Worm (Caenorhabditis elegans) whole organism, young adult: ENCODE data around the gene tkr-2.

ENCODE experiments used
- F10E7.11 ChIP-seq: sonication (generic microtip); optimal IDR thresholded peaks from 2 replicates; lab custom pipeline; 2017; ENCODE audit warnings: mild to moderate bottlenecking, missing genetic modification characterization, moderate library complexity, missing compliant biosample characterization
- F22D6.2 ChIP-seq: sonication (generic microtip); optimal IDR thresholded peaks from 2 replicates; lab custom pipeline; 2016; ENCODE audit warnings: mild to moderate bottlenecking, missing genetic modification characterization, missing compliant biosample characterization
- K11D2.4 ChIP-seq: fragments of 200-800 bp; sonication (Bioruptor generic); IDR thresholded peaks from 2 replicates; pipeline ENCODE4 v1.3.6; 2022; ENCODE audit warnings: missing genetic modification reagents, missing genetic modification characterization, missing compliant biosample characterization
- K12H6.12 ChIP-seq: fragments of 200-800 bp; sonication (Bioruptor generic); optimal IDR thresholded peaks from 2 replicates; lab custom pipeline; 2018; ENCODE audit warnings: mild to moderate bottlenecking, missing genetic modification characterization, missing compliant biosample characterization
- T07F8.4 ChIP-seq: sonication (generic microtip); optimal IDR thresholded peaks from 2 replicates; lab custom pipeline; 2016; ENCODE audit warnings: mild to moderate bottlenecking, missing genetic modification characterization, moderate library complexity, missing compliant biosample characterization
- T26A5.8 ChIP-seq: sonication (generic microtip); optimal IDR thresholded peaks from 2 replicates; lab custom pipeline; 2016; ENCODE audit warnings: missing genetic modification characterization, missing compliant biosample characterization
- aptf-2 ChIP-seq: fragments of 200-800 bp; sonication (Bioruptor generic); conservative IDR thresholded peaks from 2 replicates; pipeline ENCODE4 v1.3.6; 2022; ENCODE audit warnings: missing genetic modification reagents, missing genetic modification characterization, missing compliant biosample characterization
- attf-5 ChIP-seq: fragments of 200-800 bp; sonication (Bioruptor generic); optimal IDR thresholded peaks from 2 replicates; lab custom pipeline; 2018; ENCODE audit warnings: mild to moderate bottlenecking, missing genetic modification characterization, missing compliant biosample characterization
- attf-6 ChIP-seq: fragments of 200-800 bp; sonication (Bioruptor generic); IDR thresholded peaks from 2 replicates; pipeline ENCODE4 v1.3.6; 2022; ENCODE audit warnings: missing genetic modification reagents, missing genetic modification characterization, missing compliant biosample characterization
- bed-1 ChIP-seq: fragments of 200-800 bp; sonication (Bioruptor generic); IDR thresholded peaks from 2 replicates; pipeline ENCODE4 v1.3.6; 2022; ENCODE audit warnings: missing genetic modification reagents, missing genetic modification characterization, missing compliant biosample characterization
- cebp-2 ChIP-seq: fragments of 200-800 bp; sonication (Bioruptor generic); IDR thresholded peaks from 2 replicates; pipeline ENCODE4 v1.3.6; 2022; ENCODE audit warnings: missing genetic modification characterization, missing compliant biosample characterization
- dpff-1 ChIP-seq: sonication (generic microtip); optimal IDR thresholded peaks from 2 replicates; lab custom pipeline; 2017; ENCODE audit warnings: mild to moderate bottlenecking, missing genetic modification characterization, missing compliant biosample characterization
- egl-44 ChIP-seq: fragments of 200-800 bp; sonication (Bioruptor generic); IDR thresholded peaks from 2 replicates; pipeline ENCODE4 v1.3.6; 2022; ENCODE audit warnings: missing genetic modification reagents, missing genetic modification characterization, missing compliant biosample characterization
- hmg-1.2 ChIP-seq: fragments of 200-800 bp; sonication (Bioruptor generic); IDR thresholded peaks from 2 replicates; pipeline ENCODE4 v1.3.6; 2022; ENCODE audit warnings: missing genetic modification reagents, missing genetic modification characterization, missing compliant biosample characterization
- lsl-1 ChIP-seq: fragments of 200-800 bp; sonication (Bioruptor generic); optimal IDR thresholded peaks from 2 replicates; lab custom pipeline; 2018; ENCODE audit warnings: mild to moderate bottlenecking, missing genetic modification characterization, moderate library complexity, missing compliant biosample characterization
- madf-10 ChIP-seq: sonication (generic microtip); optimal IDR thresholded peaks from 2 replicates; lab custom pipeline; 2016; ENCODE audit warnings: mild to moderate bottlenecking, missing genetic modification characterization, missing compliant biosample characterization
- nfyb-1 ChIP-seq: fragments of 200-800 bp; sonication (Bioruptor generic); IDR thresholded peaks from 2 replicates; pipeline ENCODE4 v1.3.6; 2022; ENCODE audit warnings: missing genetic modification reagents, missing genetic modification characterization, missing compliant biosample characterization
- nhr-179 ChIP-seq: sonication (generic microtip); optimal IDR thresholded peaks from 2 replicates; lab custom pipeline; 2016; ENCODE audit warnings: mild to moderate bottlenecking, missing genetic modification characterization, missing compliant biosample characterization
- nhr-27 ChIP-seq: fragments of 200-800 bp; sonication (Bioruptor generic); optimal IDR thresholded peaks from 2 replicates; lab custom pipeline; 2018; ENCODE audit warnings: mild to moderate bottlenecking, missing genetic modification characterization, moderate library complexity, missing compliant biosample characterization
- nhr-80 ChIP-seq: sonication (generic microtip); optimal IDR thresholded peaks from 2 replicates; lab custom pipeline; 2016; ENCODE audit warnings: missing genetic modification characterization, missing compliant biosample characterization
- sdz-38 ChIP-seq: sonication (generic microtip); optimal IDR thresholded peaks from 2 replicates; lab custom pipeline; 2016; ENCODE audit warnings: missing genotype, missing genetic modification characterization, missing compliant biosample characterization
- sea-2 ChIP-seq: fragments of 200-800 bp; sonication (Bioruptor generic); IDR thresholded peaks from 2 replicates; pipeline ENCODE4 v1.3.6; 2022; ENCODE audit warnings: missing genetic modification characterization, missing compliant biosample characterization
- tlf-1 ChIP-seq: fragments of 200-800 bp; sonication (Bioruptor generic); optimal IDR thresholded peaks from 2 replicates; lab custom pipeline; 2018; ENCODE audit warnings: mild to moderate bottlenecking, missing genetic modification characterization, missing compliant biosample characterization
- unc-130 ChIP-seq: sonication (generic microtip); optimal IDR thresholded peaks from 2 replicates; lab custom pipeline; 2016; ENCODE audit warnings: missing genetic modification reagents, missing genetic modification characterization, missing compliant biosample characterization
- unc-62 ChIP-seq: fragments of 150-350 bp; optimal IDR thresholded peaks from 2 replicates; lab custom pipeline; 2014; ENCODE audit warnings: missing biosample characterization, missing genetic modification reagents, missing genetic modification characterization
- ztf-3 ChIP-seq: fragments of 200-800 bp; sonication (Bioruptor generic); optimal IDR thresholded peaks from 2 replicates; lab custom pipeline; 2018; ENCODE audit warnings: mild to moderate bottlenecking, missing genetic modification characterization, missing compliant biosample characterization
- ztf-6 ChIP-seq: fragments of 200-800 bp; sonication (Bioruptor generic); IDR thresholded peaks from 2 replicates; pipeline ENCODE4 v1.3.6; 2022; ENCODE audit warnings: missing genetic modification reagents, missing genetic modification characterization, missing compliant biosample characterization

tkr-2 gene

ce11 chrIV:6225143-6225542, 23.3 kb downstream of the tkr-2 start, which contains the start of gene C49A9.2:
TSS of gene C49A9.2 (plus strand) at chrIV:6225443.
- peak; percentile 38 for TF ChIP-seq nhr-80 (tag; lab: Kevin White, UChicago)
- no peak for TF ChIP-seq T07F8.4 (tag; lab: Kevin White, UChicago)

- TF ChIP-seq madf-10 (no peak), nhr-80 (tag; lab: Kevin White, UChicago) (peak; percentile 19)
Measured at ce11 chrIV:6227974-6228373, 26.1 kb downstream of the tkr-2 start, which contains the start of gene C49A9.1. TSS of gene C49A9.1 (plus strand) at chrIV:6228190.

ce11 chrIV:6230560-6231073, 28.7 kb downstream of the tkr-2 start, which contains the start of gene F58F9.4:
TSS of gene F58F9.4 (plus strand) at chrIV:6231023.
- TF ChIP-seq nfyb-1 (no peak), nhr-80 (tag; lab: Kevin White, UChicago) (peak; percentile 37)

ce11 chrIV:6232769-6233290, 31.0 kb downstream of the tkr-2 start, which contains the start of gene F58F9.3:
TSS of gene F58F9.3 (plus strand) at chrIV:6233240.
- TF ChIP-seq nhr-80 (tag; lab: Kevin White, UChicago) (peak; percentile 37), aptf-2 (GFP tag; lab: Robert Waterston, UW) (no peak)
- TF ChIP-seq, all 124 proteins: peak for 1

- TF ChIP-seq F10E7.11 (tag; lab: Kevin White, UChicago) = no peak
- no peak for TF ChIP-seq lsl-1 (GFP tag; lab: Kevin White, UChicago)
- no peak for TF ChIP-seq egl-44 (GFP tag; lab: Robert Waterston, UW)
- TF ChIP-seq attf-6 = no peak
- TF ChIP-seq dpff-1 = no peak
- no peak for TF ChIP-seq T26A5.8 (tag; lab: Kevin White, UChicago)
- TF ChIP-seq nhr-179 (tag; lab: Kevin White, UChicago) = no peak
- no peak for TF ChIP-seq sea-2
- TF ChIP-seq nhr-27 (tag; lab: Kevin White, UChicago) = no peak
- no peak for TF ChIP-seq ztf-6 (GFP tag; lab: Robert Waterston, UW)
- no peak for TF ChIP-seq cebp-2 (GFP tag; lab: Robert Waterston, UW)
Measured at ce11 chrIV:6237508-6238227, 35.8 kb downstream of the tkr-2 start, which contains the start of the genes F58F9.6 and F58F9.8. TSS of gene F58F9.6 (minus strand) at chrIV:6237608. TSS of gene F58F9.8 (plus strand) at chrIV:6238177.

- no peak for TF ChIP-seq attf-5 (GFP tag; lab: Kevin White, UChicago)
- no peak for TF ChIP-seq nhr-80 (tag; lab: Kevin White, UChicago)
- TF ChIP-seq bed-1 (GFP tag; lab: Robert Waterston, UW) = no peak
- TF ChIP-seq hmg-1.2 (GFP tag; lab: Robert Waterston, UW) = no peak
- no peak for TF ChIP-seq unc-62 (GFP tag; lab: Kevin White, UChicago)
- no peak for TF ChIP-seq unc-130 (GFP tag; lab: Kevin White, UChicago)
- no peak for TF ChIP-seq F22D6.2
- TF ChIP-seq sdz-38 = no peak
- no peak for TF ChIP-seq ztf-3 (GFP tag; lab: Kevin White, UChicago)
- no peak for TF ChIP-seq K11D2.4
- no peak for TF ChIP-seq tlf-1 (GFP tag; lab: Kevin White, UChicago)
- TF ChIP-seq K12H6.12 (tag; lab: Kevin White, UChicago) = no peak
Measured at ce11 chrIV:6239993-6240392, 38.1 kb downstream of the tkr-2 start, which contains the start of gene F58F9.9. TSS of gene F58F9.9 (plus strand) at chrIV:6240293.
